Worm (Caenorhabditis elegans): Measurements from ENCODE around the gene elo-7.

elo-7 gene

ce11 chrIV:9525682-9526416 is 3.9 kb upstream of the elo-7 start, which contains the start of gene elo-1 (continued):
- TF ChIP-seq nhr-120 (GFP tag; IDR thresholded peaks at IDR 0.05) (no peak), chd-7 (tag; optimal IDR thresholded peaks at IDR 0.05) (no peak), let-526 (GFP tag; IDR thresholded peaks at IDR 0.05) (no peak), Y95B8A.8 (GFP tag; IDR thresholded peaks at IDR 0.05) (no peak), attf-5 (GFP tag; optimal IDR thresholded peaks at IDR 0.05) (peak; percentile 41), pha-4 (tag; optimal IDR thresholded peaks at IDR 0.05) (no peak), ceh-58 (GFP tag; IDR thresholded peaks at IDR 0.05) (no peak), ccch-3 (GFP tag; optimal IDR thresholded peaks at IDR 0.05) (no peak), F57C9.4 (tag; optimal IDR thresholded peaks at IDR 0.05) (no peak), sea-2 (GFP tag; IDR thresholded peaks at IDR 0.05) (no peak), lag-1 (GFP tag; IDR thresholded peaks at IDR 0.05) (no peak), hmg-1.2 (GFP tag; IDR thresholded peaks at IDR 0.05) (no peak), aptf-3 (GFP tag; IDR thresholded peaks at IDR 0.05) (no peak), nfya-1 (tag; optimal IDR thresholded peaks at IDR 0.05; ENCODE audit: borderline replicate concordance, insufficient read depth) (no peak), lsl-1 (GFP tag; optimal IDR thresholded peaks at IDR 0.05) (no peak), mel-28 (tag; optimal IDR thresholded peaks at IDR 0.05; ENCODE audit: borderline replicate concordance) (no peak), Y67H2A.10 (GFP tag; conservative IDR thresholded peaks at IDR 0.05) (no peak), C06A6.2 (GFP tag; conservative IDR thresholded peaks at IDR 0.05) (0 out of 2 replicates have a peak, but pooled peaks have one; percentile 52), B0336.3 (GFP tag; IDR thresholded peaks at IDR 0.05) (peak; percentile 44; the same call in 1 of the 2 replicates), tbp1 (GFP tag; optimal IDR thresholded peaks at IDR 0.05) (peak; percentile 2), Y53G8AR.9 (GFP tag; conservative IDR thresholded peaks at IDR 0.05) (0 out of 2 replicates have a peak, but pooled peaks have one; percentile 13), rcor-1 (GFP tag; IDR thresholded peaks at IDR 0.05) (no peak), hlh-26 (GFP tag; conservative IDR thresholded peaks at IDR 0.05) (no peak), F52B5.7 (tag; optimal IDR thresholded peaks at IDR 0.05) (no peak), unc-130 (GFP tag; optimal IDR thresholded peaks at IDR 0.05) (no peak), sptf-2 (GFP tag; optimal IDR thresholded peaks at IDR 0.05) (no peak), athp-1 (tag; optimal IDR thresholded peaks at IDR 0.05) (no peak), ZK185.1 (tag; optimal IDR thresholded peaks at IDR 0.05; ENCODE audit: poor library complexity, severe bottlenecking) (no peak), Y53F4B.3 (GFP tag; IDR thresholded peaks at IDR 0.05) (no peak), mxl-1 (tag; optimal IDR thresholded peaks at IDR 0.05) (no peak), B0261.1 (tag; optimal IDR thresholded peaks at IDR 0.05) (no peak), ztf-6 (GFP tag; IDR thresholded peaks at IDR 0.05) (no peak), nhr-179 (tag; optimal IDR thresholded peaks at IDR 0.05) (no peak), atf-7 (tag; optimal IDR thresholded peaks at IDR 0.05) (peak; percentile 1), akir-1 (GFP tag; optimal IDR thresholded peaks at IDR 0.05) (no peak), xnd-1 (tag; optimal IDR thresholded peaks at IDR 0.05) (no peak), T07F8.4 (tag; optimal IDR thresholded peaks at IDR 0.05) (no peak), B0019.2 (GFP tag; conservative IDR thresholded peaks at IDR 0.05) (no peak), die-1 (tag; optimal IDR thresholded peaks at IDR 0.05) (no peak), F22D6.2 (tag; optimal IDR thresholded peaks at IDR 0.05) (no peak), lsy-27 (tag; optimal IDR thresholded peaks at IDR 0.05; ENCODE audit: borderline replicate concordance, insufficient read depth) (no peak), ekl-4 (GFP tag; IDR thresholded peaks at IDR 0.05) (no peak), dpl-1 (GFP tag; optimal IDR thresholded peaks at IDR 0.05) (no peak), dpff-1 (tag; optimal IDR thresholded peaks at IDR 0.05) (no peak), hlh-12 (tag; optimal IDR thresholded peaks at IDR 0.05) (no peak), mes-4 (tag; optimal IDR thresholded peaks at IDR 0.05) (no peak), F33H1.4 (GFP tag; IDR thresholded peaks at IDR 0.05) (no peak), hrde-1 (tag; optimal IDR thresholded peaks at IDR 0.05; ENCODE audit: borderline replicate concordance) (no peak)

Measured in whole organism, young adult.